Fruit fly (Drosophila melanogaster) whole organism, embryonic: ENCODE measurements around the gene CG44405.

Source experiments
- ATbp ChIP-seq: fragments of 200-800 bp; sonication (Bioruptor generic); optimal IDR thresholded peaks from 2 replicates; lab custom pipeline; 2017; ENCODE audit warnings: missing biosample characterization, mild to moderate bottlenecking, missing genetic modification characterization, missing genetic modification reagents
- Adf1 ChIP-seq: fragments of 200-800 bp; sonication (Bioruptor generic); IDR thresholded peaks from 2 replicates; pipeline ENCODE4 v1.3.6; 2022; ENCODE audit warnings: missing biosample characterization, missing genetic modification characterization
- Atf-2 ChIP-seq: fragments of 200-800 bp; sonication (Bioruptor generic); optimal IDR thresholded peaks from 2 replicates; lab custom pipeline; 2016; ENCODE audit warnings: missing biosample characterization, missing genetic modification characterization
- CG10543 ChIP-seq: fragments of 200-800 bp; sonication (Bioruptor generic); optimal IDR thresholded peaks from 3 replicates; lab custom pipeline; 2017; ENCODE audit warnings: missing biosample characterization, mild to moderate bottlenecking, missing genetic modification characterization, moderate library complexity
- CG10979 ChIP-seq: fragments of 200-800 bp; sonication (Bioruptor generic); optimal IDR thresholded peaks from 2 replicates; lab custom pipeline; 2018; ENCODE audit warnings: missing biosample characterization, mild to moderate bottlenecking, missing genetic modification characterization, moderate library complexity
- CG13123 ChIP-seq: fragments of 200-800 bp; sonication (Bioruptor generic); optimal IDR thresholded peaks from 2 replicates; lab custom pipeline; 2016; ENCODE audit warnings: missing biosample characterization, missing genetic modification characterization
- CG17612 ChIP-seq: fragments of 200-800 bp; sonication (Bioruptor generic); IDR thresholded peaks from 2 replicates; pipeline ENCODE4 v1.3.6; 2022; ENCODE audit warnings: missing biosample characterization, missing genetic modification characterization
- CG18476 ChIP-seq: fragments of 200-800 bp; sonication (Bioruptor generic); optimal IDR thresholded peaks from 2 replicates; lab custom pipeline; 2016; ENCODE audit warnings: missing biosample characterization, mild to moderate bottlenecking, missing genetic modification characterization
- CG2678 ChIP-seq: fragments of 200-800 bp; sonication (Bioruptor generic); optimal IDR thresholded peaks from 3 replicates; lab custom pipeline; 2019; ENCODE audit warnings: missing biosample characterization, mild to moderate bottlenecking, missing genetic modification characterization, moderate library complexity
- CG2875 ChIP-seq: fragments of 200-800 bp; sonication (Bioruptor generic); optimal IDR thresholded peaks from 2 replicates; lab custom pipeline; 2017; ENCODE audit warnings: missing biosample characterization, mild to moderate bottlenecking, missing genetic modification characterization, missing genetic modification reagents
- CG42726 ChIP-seq: fragments of 200-800 bp; sonication (Bioruptor generic); IDR thresholded peaks from 2 replicates; pipeline ENCODE4 v1.3.6; 2022; ENCODE audit warnings: missing biosample characterization, missing genetic modification characterization; ENCODE audit not compliant: partially characterized antibody
- CG6272 ChIP-seq: fragments of 200-800 bp; sonication (Bioruptor generic); IDR thresholded peaks from 2 replicates; pipeline ENCODE4 v1.3.6; 2022; ENCODE audit warnings: missing biosample characterization, missing genetic modification characterization
- CG6654 ChIP-seq: fragments of 200-800 bp; sonication (Bioruptor generic); optimal IDR thresholded peaks from 2 replicates; lab custom pipeline; 2017; ENCODE audit warnings: missing biosample characterization, mild to moderate bottlenecking, missing genetic modification characterization
- CG6689 ChIP-seq: fragments of 200-800 bp; sonication (Bioruptor generic); IDR thresholded peaks from 2 replicates; pipeline ENCODE4 v1.3.6; 2022; ENCODE audit warnings: missing biosample characterization, missing genetic modification characterization
- CG6791 ChIP-seq: fragments of 200-800 bp; sonication (Bioruptor generic); IDR thresholded peaks from 3 replicates; pipeline ENCODE4 v1.3.6; 2022; ENCODE audit warnings: missing biosample characterization, missing genetic modification characterization; ENCODE audit not compliant: partially characterized antibody
- CrebB ChIP-seq: fragments of 200-800 bp; sonication (Bioruptor generic); optimal IDR thresholded peaks from 3 replicates; lab custom pipeline; 2018; ENCODE audit warnings: missing biosample characterization, mild to moderate bottlenecking, missing genetic modification characterization
- Dref ChIP-seq: fragments of 200-800 bp; sonication (Bioruptor generic); IDR thresholded peaks from 2 replicates; pipeline ENCODE4 v1.3.6; 2022; ENCODE audit warnings: missing biosample characterization, missing genetic modification characterization
- GATAe ChIP-seq: fragments of 200-800 bp; sonication (Bioruptor generic); conservative IDR thresholded peaks from 2 replicates; pipeline ENCODE4 v1.3.6; 2022; ENCODE audit warnings: missing biosample characterization, missing genetic modification characterization
- HHEX ChIP-seq: fragments of 200-800 bp; sonication (Bioruptor generic); optimal IDR thresholded peaks from 3 replicates; lab custom pipeline; 2017; ENCODE audit warnings: missing biosample characterization, mild to moderate bottlenecking, missing genetic modification characterization, missing genetic modification reagents
- HLH3B ChIP-seq: fragments of 200-800 bp; sonication (Bioruptor generic); IDR thresholded peaks from 2 replicates; pipeline ENCODE4 v1.3.6; 2022; ENCODE audit warnings: missing biosample characterization, missing genetic modification characterization
- HmgD ChIP-seq: fragments of 200-800 bp; sonication (Bioruptor generic); optimal IDR thresholded peaks from 3 replicates; lab custom pipeline; 2016; ENCODE audit warnings: missing biosample characterization, missing genetic modification characterization
- Lhr ChIP-seq: fragments of 200-800 bp; sonication (Bioruptor generic); optimal IDR thresholded peaks from 3 replicates; lab custom pipeline; 2017; ENCODE audit warnings: mild to moderate bottlenecking, missing biosample characterization, missing genetic modification reagents, missing genetic modification characterization
- Nf-YC ChIP-seq: fragments of 200-800 bp; optimal IDR thresholded peaks from 3 replicates; lab custom pipeline; 2019; ENCODE audit warnings: missing biosample characterization, mild to moderate bottlenecking, missing genetic modification characterization, moderate library complexity
- Oli ChIP-seq: fragments of 200-800 bp; sonication (Bioruptor generic); optimal IDR thresholded peaks from 2 replicates; lab custom pipeline; 2018; ENCODE audit warnings: missing biosample characterization, mild to moderate bottlenecking, missing genetic modification characterization, moderate library complexity
- Ravus ChIP-seq: fragments of 200-800 bp; sonication (Bioruptor generic); IDR thresholded peaks from 2 replicates; pipeline ENCODE4 v1.3.6; 2022; ENCODE audit warnings: missing biosample characterization, missing genetic modification characterization
- Xbp1 ChIP-seq: fragments of 200-800 bp; sonication (Bioruptor generic); optimal IDR thresholded peaks from 3 replicates; lab custom pipeline; 2016; ENCODE audit warnings: missing biosample characterization, mild to moderate bottlenecking, missing genetic modification characterization
- bowl ChIP-seq: fragments of 200-800 bp; sonication (Bioruptor generic); IDR thresholded peaks from 2 replicates; pipeline ENCODE4 v1.3.6; 2022; ENCODE audit warnings: missing biosample characterization, missing genetic modification characterization
- cwo ChIP-seq: fragments of 200-800 bp; sonication (Bioruptor generic); optimal IDR thresholded peaks from 3 replicates; lab custom pipeline; 2017; ENCODE audit warnings: missing biosample characterization, missing genetic modification characterization, mild to moderate bottlenecking, moderate library complexity, missing genetic modification reagents
- da ChIP-seq: fragments of 200-800 bp; sonication (Bioruptor generic); optimal IDR thresholded peaks from 2 replicates; lab custom pipeline; 2016; ENCODE audit warnings: missing biosample characterization, missing genetic modification characterization
- danr ChIP-seq: fragments of 200-800 bp; sonication (Bioruptor generic); IDR thresholded peaks from 2 replicates; pipeline ENCODE4 v1.3.6; 2022; ENCODE audit warnings: missing biosample characterization, missing genetic modification characterization
- emc ChIP-seq: fragments of 200-800 bp; sonication (Bioruptor generic); optimal IDR thresholded peaks from 2 replicates; lab custom pipeline; 2016; ENCODE audit warnings: missing biosample characterization, missing genetic modification characterization
- eve ChIP-seq, 2 experiments: fragments of >200 bp; optimal IDR thresholded peaks; 2 replicates each; lab custom pipeline; 2017; ENCODE audit warnings: missing biosample characterization in 2 of 2, missing genetic modification characterization in 2 of 2
- ewg ChIP-seq: fragments of 200-800 bp; sonication (Bioruptor generic); optimal IDR thresholded peaks from 3 replicates; lab custom pipeline; 2017; ENCODE audit warnings: mild to moderate bottlenecking, missing biosample characterization, missing genetic modification reagents, missing genetic modification characterization
- fd102C ChIP-seq: fragments of 200-800 bp; sonication (Bioruptor generic); optimal IDR thresholded peaks from 2 replicates; lab custom pipeline; 2018; ENCODE audit warnings: missing biosample characterization, mild to moderate bottlenecking, missing genetic modification characterization, moderate library complexity
- fd64A ChIP-seq: fragments of 200-800 bp; sonication (Bioruptor generic); optimal IDR thresholded peaks from 3 replicates; lab custom pipeline; 2018; ENCODE audit warnings: missing biosample characterization, mild to moderate bottlenecking, missing genetic modification characterization
- ind ChIP-seq: fragments of 200-800 bp; sonication (Bioruptor generic); optimal IDR thresholded peaks from 3 replicates; lab custom pipeline; 2016; ENCODE audit warnings: missing biosample characterization, missing genetic modification characterization
- insv ChIP-seq, 2 experiments: fragments of 200-800 bp; sonication (Bioruptor generic); optimal IDR thresholded peaks; 3 replicates each; lab custom pipeline; 2016 to 2018; ENCODE audit warnings: missing biosample characterization in 2 of 2, missing genetic modification characterization in 2 of 2
- jigr1 ChIP-seq: fragments of 200-800 bp; sonication (Bioruptor generic); IDR thresholded peaks from 3 replicates; pipeline ENCODE4 v1.3.6; 2022; ENCODE audit warnings: missing biosample characterization, missing genetic modification characterization
- lbe ChIP-seq: fragments of 200-800 bp; sonication (Bioruptor generic); optimal IDR thresholded peaks from 2 replicates; lab custom pipeline; 2016; ENCODE audit warnings: missing biosample characterization, mild to moderate bottlenecking, missing genetic modification characterization
- maf-S ChIP-seq: fragments of 200-800 bp; sonication (Bioruptor generic); optimal IDR thresholded peaks from 2 replicates; lab custom pipeline; 2016; ENCODE audit warnings: missing biosample characterization, missing genetic modification characterization
- odd ChIP-seq: fragments of 200-800 bp; sonication (Bioruptor generic); optimal IDR thresholded peaks from 2 replicates; lab custom pipeline; 2017; ENCODE audit warnings: missing biosample characterization, mild to moderate bottlenecking, missing genetic modification characterization
- p53 ChIP-seq: fragments of 200-800 bp; sonication (Bioruptor generic); optimal IDR thresholded peaks from 2 replicates; lab custom pipeline; 2016; ENCODE audit warnings: missing biosample characterization, missing genetic modification characterization
- pb ChIP-seq: fragments of 200-800 bp; sonication (Bioruptor generic); optimal IDR thresholded peaks from 3 replicates; lab custom pipeline; 2016; ENCODE audit warnings: missing biosample characterization, missing genetic modification characterization
- sd ChIP-seq: fragments of 200-800 bp; sonication (Bioruptor generic); optimal IDR thresholded peaks from 3 replicates; lab custom pipeline; 2018; ENCODE audit warnings: missing biosample characterization, mild to moderate bottlenecking, missing genetic modification characterization, moderate library complexity
- sim ChIP-seq: fragments of 200-800 bp; sonication (Bioruptor generic); IDR thresholded peaks from 2 replicates; pipeline ENCODE4 v1.3.6; 2022; ENCODE audit warnings: missing biosample characterization, missing genetic modification characterization
- slp2 ChIP-seq: fragments of 200-800 bp; sonication (Bioruptor generic); optimal IDR thresholded peaks from 2 replicates; lab custom pipeline; 2016; ENCODE audit warnings: missing biosample characterization, missing genetic modification characterization
- tll ChIP-seq, 2 experiments: fragments of 200-800 bp in 1 of 2; fragments of >200 bp in 1 of 2; sonication (Bioruptor generic) in 1 of 2; optimal IDR thresholded peaks; 2 replicates each; lab custom pipeline; 2017 to 2019; ENCODE audit warnings: missing biosample characterization in 2 of 2, missing genetic modification characterization in 2 of 2, mild to moderate bottlenecking in 1 of 2, moderate library complexity in 1 of 2
- ttk ChIP-seq: fragments of 200-800 bp; sonication (Bioruptor generic); IDR thresholded peaks from 2 replicates; pipeline ENCODE4 v2.1.2; 2022; ENCODE audit warnings: missing biosample characterization, missing genetic modification characterization
- z ChIP-seq: fragments of 200-800 bp; sonication (Bioruptor generic); IDR thresholded peaks from 3 replicates; pipeline ENCODE4 v1.3.6; 2022; ENCODE audit warnings: missing biosample characterization, missing genetic modification characterization

The CG44405 gene

DNA sequence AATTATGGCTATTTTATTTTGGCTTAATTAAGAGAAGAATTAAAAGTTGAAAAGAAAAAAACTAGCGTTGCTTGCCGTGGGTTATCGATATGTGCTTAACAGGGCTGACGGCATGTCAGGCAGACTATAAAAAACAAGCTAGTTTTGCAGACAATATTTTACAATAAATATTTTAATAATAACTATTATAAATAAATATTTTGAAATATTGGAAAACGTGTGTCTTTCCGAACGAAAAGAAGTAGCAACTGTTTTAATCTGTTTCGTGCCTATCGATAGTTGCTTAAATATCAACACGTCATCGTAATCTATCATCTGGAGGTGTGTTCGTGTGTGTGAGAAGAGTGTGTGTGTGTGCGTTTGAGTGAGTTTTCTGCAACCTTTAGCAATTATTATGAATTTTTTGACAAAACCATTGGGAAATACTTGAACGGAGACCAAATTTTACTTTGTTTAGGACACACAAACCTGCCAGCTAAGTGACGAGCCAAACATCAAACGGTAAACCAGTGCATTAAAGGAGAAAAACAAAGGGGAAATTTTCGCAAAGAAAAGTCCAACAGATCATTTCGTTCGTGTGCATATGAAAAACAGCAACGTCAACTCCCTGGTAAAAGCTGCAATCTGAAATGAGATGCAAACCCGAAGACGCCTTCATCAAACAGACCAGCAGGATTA lies 35.0 kb downstream of the CG44405 start, which contains the start of the genes CG5861 and Syx5 (continued):
- TF ChIP-seq Xbp1 (GFP tag; lab: Kevin White, UChicago) (peak; percentile 87), sim (GFP tag; lab: Robert Waterston, UW) (no peak), Lhr (GFP tag; lab: Kevin White, UChicago) (no peak), CG2678 (tag; lab: Kevin White, UChicago) (peak; percentile 74), tll (GFP tag; optimal IDR thresholded peaks at IDR 0.05; lab: Kevin White, UChicago) (no peak), slp2 (GFP tag; lab: Kevin White, UChicago) (no peak), danr (GFP tag; lab: Robert Waterston, UW) (no peak), ind (GFP tag; lab: Kevin White, UChicago) (peak; percentile 62), p53 (GFP tag; lab: Kevin White, UChicago) (no peak), CG13123 (no peak), fd64A (GFP tag; lab: Kevin White, UChicago) (no peak), Ravus (GFP tag; lab: Robert Waterston, UW) (no peak), CG10979 (peak; percentile 59), CG42726 (GFP tag; lab: Robert Waterston, UW) (peak; percentile 69; the same call in 1 of the 2 replicates), emc (GFP tag; lab: Kevin White, UChicago) (no peak), CG6791 (peak; percentile 77), GATAe (GFP tag; lab: Robert Waterston, UW) (0 out of 2 replicates have a peak, but pooled peaks have one; percentile 30), CG6689 (GFP tag; lab: Robert Waterston, UW) (peak; percentile 29; the same call in 1 of the 2 replicates), Nf-YC (tag; lab: Kevin White, UChicago) (peak; percentile 75), ATbp (GFP tag; lab: Kevin White, UChicago) (no peak), CG10543 (peak; percentile 75), jigr1 (no peak), HLH3B (peak; percentile 40; the same call in 1 of the 2 replicates), da (no peak), HHEX (GFP tag; lab: Kevin White, UChicago) (no peak), eve (GFP tag; optimal IDR thresholded peaks at IDR 0.05; lab: Kevin White, UChicago) (no peak), ttk (GFP tag; lab: Robert Waterston, UW) (no peak), CG6654 (no peak), ewg (GFP tag; lab: Kevin White, UChicago) (no peak), fd102C (GFP tag; lab: Kevin White, UChicago) (no peak), Atf-2 (GFP tag; lab: Kevin White, UChicago) (no peak), bowl (GFP tag; lab: Robert Waterston, UW) (no peak), CG6272 (GFP tag; lab: Robert Waterston, UW) (0 out of 2 replicates have a peak, but pooled peaks have one; percentile 59), Adf1 (GFP tag; lab: Robert Waterston, UW) (peak; percentile 47; the same call in 1 of the 2 replicates), Oli (no peak), sd (tag; lab: Kevin White, UChicago) (peak; percentile 63), CG18476 (GFP tag; lab: Kevin White, UChicago) (no peak), CG17612 (no peak), CG2875 (no peak), Dref (GFP tag; lab: Robert Waterston, UW) (peak; percentile 75), pb (no peak), HmgD (GFP tag; lab: Kevin White, UChicago) (no peak), insv (GFP tag; optimal IDR thresholded peaks at IDR 0.05; lab: Kevin White, UChicago) (peak in 1 of 2 experiments; percentile 43), CrebB (tag; lab: Kevin White, UChicago) (peak; percentile 50), odd (GFP tag; lab: Kevin White, UChicago) (peak; percentile 16), maf-S (GFP tag; lab: Kevin White, UChicago) (no peak), lbe (GFP tag; lab: Kevin White, UChicago) (peak; percentile 82), cwo (GFP tag; lab: Kevin White, UChicago) (peak; percentile 13), z (GFP tag; lab: Robert Waterston, UW) (peak; percentile 96)
